Worm (Caenorhabditis elegans) whole organism, young adult: Measurements from ENCODE around the gene dop-4.

Experiments used
- B0019.2 ChIP-seq: fragments of 200-800 bp; sonication (Bioruptor generic); conservative IDR thresholded peaks from 2 replicates; pipeline ENCODE4 v1.3.6; 2022; ENCODE audit warnings: missing genetic modification reagents, missing genetic modification characterization, missing compliant biosample characterization
- B0035.1 ChIP-seq: sonication (generic microtip); optimal IDR thresholded peaks from 2 replicates; lab custom pipeline; 2016; ENCODE audit warnings: missing genetic modification characterization, mild to moderate bottlenecking, missing compliant biosample characterization, missing genotype, missing genetic modification reagents
- B0261.1 ChIP-seq: sonication (generic microtip); optimal IDR thresholded peaks from 2 replicates; lab custom pipeline; 2016; ENCODE audit warnings: mild to moderate bottlenecking, missing genetic modification characterization, moderate library complexity, missing compliant biosample characterization
- B0336.3 ChIP-seq: fragments of 200-800 bp; sonication (Bioruptor generic); IDR thresholded peaks from 2 replicates; pipeline ENCODE4 v1.3.6; 2022; ENCODE audit warnings: missing genetic modification characterization, missing compliant biosample characterization
- F23B12.7 ChIP-seq: sonication (generic microtip); optimal IDR thresholded peaks from 2 replicates; lab custom pipeline; 2017; ENCODE audit warnings: missing genetic modification characterization, mild to moderate bottlenecking, missing compliant biosample characterization, antibody characterized with exemption, moderate library complexity; ENCODE audit not compliant: insufficient read depth
- F49E8.2 ChIP-seq: sonication (generic microtip); optimal IDR thresholded peaks from 3 replicates; lab custom pipeline; 2017; ENCODE audit warnings: missing genetic modification characterization, mild to moderate bottlenecking, missing compliant biosample characterization, antibody characterized with exemption, moderate library complexity; ENCODE audit not compliant: insufficient read depth
- F52B5.7 ChIP-seq: sonication (generic microtip); optimal IDR thresholded peaks from 2 replicates; lab custom pipeline; 2016; ENCODE audit warnings: mild to moderate bottlenecking, missing genetic modification characterization, missing compliant biosample characterization
- K11D2.4 ChIP-seq: fragments of 200-800 bp; sonication (Bioruptor generic); IDR thresholded peaks from 2 replicates; pipeline ENCODE4 v1.3.6; 2022; ENCODE audit warnings: missing genetic modification reagents, missing genetic modification characterization, missing compliant biosample characterization
- K12H6.12 ChIP-seq: fragments of 200-800 bp; sonication (Bioruptor generic); optimal IDR thresholded peaks from 2 replicates; lab custom pipeline; 2018; ENCODE audit warnings: mild to moderate bottlenecking, missing genetic modification characterization, missing compliant biosample characterization
- Y56A3A.18 ChIP-seq: fragments of 200-800 bp; sonication (Bioruptor generic); IDR thresholded peaks from 2 replicates; pipeline ENCODE4 v1.3.6; 2022; ENCODE audit warnings: missing genetic modification reagents, missing genetic modification characterization, missing compliant biosample characterization
- Y79H2A.3 ChIP-seq: fragments of 200-800 bp; sonication (Bioruptor generic); conservative IDR thresholded peaks from 2 replicates; pipeline ENCODE4 v1.3.6; 2022; ENCODE audit warnings: missing genetic modification reagents, missing genetic modification characterization, missing compliant biosample characterization
- ZK185.1 ChIP-seq: sonication (generic microtip); optimal IDR thresholded peaks from 2 replicates; lab custom pipeline; 2016; ENCODE audit warnings: mild to moderate bottlenecking, missing genetic modification characterization, missing compliant biosample characterization; ENCODE audit not compliant: poor library complexity, severe bottlenecking
- attf-5 ChIP-seq: fragments of 200-800 bp; sonication (Bioruptor generic); optimal IDR thresholded peaks from 2 replicates; lab custom pipeline; 2018; ENCODE audit warnings: mild to moderate bottlenecking, missing genetic modification characterization, missing compliant biosample characterization
- bed-2 ChIP-seq: fragments of 200-800 bp; sonication (Bioruptor generic); IDR thresholded peaks from 2 replicates; pipeline ENCODE4 v1.3.6; 2022; ENCODE audit warnings: missing genetic modification reagents, missing genetic modification characterization, missing compliant biosample characterization
- ccch-3 ChIP-seq: fragments of 200-800 bp; sonication (Bioruptor generic); optimal IDR thresholded peaks from 2 replicates; lab custom pipeline; 2018; ENCODE audit warnings: mild to moderate bottlenecking, missing genetic modification characterization, missing compliant biosample characterization
- ceh-27 ChIP-seq: fragments of 200-800 bp; sonication (Bioruptor generic); optimal IDR thresholded peaks from 2 replicates; lab custom pipeline; 2018; ENCODE audit warnings: mild to moderate bottlenecking, missing genetic modification characterization, moderate library complexity, missing compliant biosample characterization
- die-1 ChIP-seq: sonication (generic microtip); optimal IDR thresholded peaks from 2 replicates; lab custom pipeline; 2016; ENCODE audit warnings: missing genotype, mild to moderate bottlenecking, missing genetic modification characterization, missing compliant biosample characterization
- dox-1 ChIP-seq: fragments of 200-800 bp; sonication (Bioruptor generic); IDR thresholded peaks from 2 replicates; pipeline ENCODE4 v1.3.6; 2022; ENCODE audit warnings: missing genetic modification reagents, missing genetic modification characterization, missing compliant biosample characterization
- dpl-1 ChIP-seq: fragments of 150-350 bp; optimal IDR thresholded peaks from 2 replicates; lab custom pipeline; 2014; ENCODE audit warnings: missing biosample characterization, missing genetic modification reagents, missing genetic modification characterization
- egl-18 ChIP-seq: fragments of 200-800 bp; sonication (Bioruptor generic); IDR thresholded peaks from 2 replicates; pipeline ENCODE4 v1.3.6; 2022; ENCODE audit warnings: missing genetic modification reagents, missing genetic modification characterization, missing compliant biosample characterization
- egl-44 ChIP-seq: fragments of 200-800 bp; sonication (Bioruptor generic); IDR thresholded peaks from 2 replicates; pipeline ENCODE4 v1.3.6; 2022; ENCODE audit warnings: missing genetic modification reagents, missing genetic modification characterization, missing compliant biosample characterization
- egrh-3 ChIP-seq: fragments of 200-800 bp; sonication (Bioruptor generic); IDR thresholded peaks from 2 replicates; pipeline ENCODE4 v1.3.6; 2022; ENCODE audit warnings: missing genetic modification reagents, missing genetic modification characterization, missing compliant biosample characterization
- ekl-4 ChIP-seq: fragments of 200-800 bp; sonication (Bioruptor generic); IDR thresholded peaks from 2 replicates; pipeline ENCODE4 v1.3.6; 2022; ENCODE audit warnings: missing genetic modification reagents, missing genetic modification characterization, missing compliant biosample characterization
- gei-17 ChIP-seq: fragments of 200-800 bp; sonication (Bioruptor generic); optimal IDR thresholded peaks from 2 replicates; lab custom pipeline; 2018; ENCODE audit warnings: mild to moderate bottlenecking, missing genetic modification characterization, missing compliant biosample characterization
- hlh-12 ChIP-seq: sonication (generic microtip); optimal IDR thresholded peaks from 2 replicates; lab custom pipeline; 2016; ENCODE audit warnings: missing genetic modification characterization, missing compliant biosample characterization
- hmg-1.2 ChIP-seq: fragments of 200-800 bp; sonication (Bioruptor generic); IDR thresholded peaks from 2 replicates; pipeline ENCODE4 v1.3.6; 2022; ENCODE audit warnings: missing genetic modification reagents, missing genetic modification characterization, missing compliant biosample characterization
- hsf-1 ChIP-seq: fragments of 200-800 bp; sonication (Bioruptor generic); IDR thresholded peaks from 2 replicates; pipeline ENCODE4 v1.3.6; 2022; ENCODE audit warnings: missing genetic modification reagents, missing genetic modification characterization, missing compliant biosample characterization
- lin-35 ChIP-seq, 3 experiments: fragments of 150-350 bp in 2 of 3; sonication (generic microtip) in 1 of 3; optimal IDR thresholded peaks; 2 replicates each; lab custom pipeline; 2014 to 2018; ENCODE audit warnings: missing biosample characterization in 3 of 3, missing genetic modification characterization in 3 of 3, missing genetic modification reagents in 3 of 3
- lin-54 ChIP-seq: fragments of 200-800 bp; sonication (Bioruptor generic); optimal IDR thresholded peaks from 2 replicates; lab custom pipeline; 2018; ENCODE audit warnings: mild to moderate bottlenecking, missing genetic modification characterization, missing compliant biosample characterization
- madf-10 ChIP-seq: sonication (generic microtip); optimal IDR thresholded peaks from 2 replicates; lab custom pipeline; 2016; ENCODE audit warnings: mild to moderate bottlenecking, missing genetic modification characterization, missing compliant biosample characterization
- mcd-1 ChIP-seq: fragments of 200-800 bp; sonication (Bioruptor generic); IDR thresholded peaks from 2 replicates; pipeline ENCODE4 v1.3.6; 2022; ENCODE audit warnings: missing genetic modification reagents, missing genetic modification characterization, missing compliant biosample characterization
- mes-4 ChIP-seq: sonication (generic microtip); optimal IDR thresholded peaks from 2 replicates; lab custom pipeline; 2016; ENCODE audit warnings: missing genotype, missing genetic modification characterization, missing compliant biosample characterization
- nfya-1 ChIP-seq: sonication (generic microtip); optimal IDR thresholded peaks from 2 replicates; lab custom pipeline; 2017; ENCODE audit warnings: antibody characterized with exemption, missing compliant biosample characterization, missing genetic modification characterization, borderline replicate concordance; ENCODE audit not compliant: insufficient read depth
- nhr-80 ChIP-seq: sonication (generic microtip); optimal IDR thresholded peaks from 2 replicates; lab custom pipeline; 2016; ENCODE audit warnings: missing genetic modification characterization, missing compliant biosample characterization
- pbrm-1 ChIP-seq: fragments of 200-800 bp; sonication (Bioruptor generic); IDR thresholded peaks from 2 replicates; pipeline ENCODE4 v1.3.6; 2022; ENCODE audit warnings: missing genetic modification reagents, missing genetic modification characterization, missing compliant biosample characterization
- sdz-38 ChIP-seq: sonication (generic microtip); optimal IDR thresholded peaks from 2 replicates; lab custom pipeline; 2016; ENCODE audit warnings: missing genotype, missing genetic modification characterization, missing compliant biosample characterization
- snpc-1.1 ChIP-seq: sonication (generic microtip); optimal IDR thresholded peaks from 2 replicates; lab custom pipeline; 2017; ENCODE audit warnings: missing genetic modification characterization, mild to moderate bottlenecking, missing compliant biosample characterization, antibody characterized with exemption, moderate library complexity, missing genotype, missing genetic modification reagents; ENCODE audit not compliant: insufficient read depth
- snpc-4 ChIP-seq, 5 experiments: fragments of 150-350 bp in 1 of 5; sonication (generic microtip) in 4 of 5; optimal IDR thresholded peaks; 2 replicates each; lab custom pipeline; 2014 to 2018; ENCODE audit warnings: missing genetic modification characterization in 5 of 5, missing biosample characterization in 3 of 5, antibody characterized with exemption in 2 of 5, mild to moderate bottlenecking in 2 of 5, missing compliant biosample characterization in 2 of 5, missing genotype in 2 of 5, moderate library complexity in 2 of 5, missing genetic modification reagents in 1 of 5
- tbp1 ChIP-seq: fragments of 200-800 bp; sonication (Bioruptor generic); optimal IDR thresholded peaks from 2 replicates; lab custom pipeline; 2018; ENCODE audit warnings: mild to moderate bottlenecking, missing genetic modification characterization, missing compliant biosample characterization
- tlf-1 ChIP-seq: fragments of 200-800 bp; sonication (Bioruptor generic); optimal IDR thresholded peaks from 2 replicates; lab custom pipeline; 2018; ENCODE audit warnings: mild to moderate bottlenecking, missing genetic modification characterization, missing compliant biosample characterization
- unc-62 ChIP-seq: fragments of 150-350 bp; optimal IDR thresholded peaks from 2 replicates; lab custom pipeline; 2014; ENCODE audit warnings: missing biosample characterization, missing genetic modification reagents, missing genetic modification characterization
- zfh-2 ChIP-seq: fragments of 200-800 bp; sonication (Bioruptor generic); conservative IDR thresholded peaks from 2 replicates; pipeline ENCODE4 v1.3.6; 2022; ENCODE audit warnings: missing genetic modification reagents, missing genetic modification characterization, missing compliant biosample characterization

dop-4 gene

ce11 chrX:1322997-1323396 is 27.9 kb downstream of the dop-4 start (continued):
- TF ChIP-seq snpc-1.1 (tag; lab: Kevin White, UChicago) (no peak), ceh-27 (peak; percentile 91), gei-17 (peak; percentile 93), die-1 (tag; lab: Kevin White, UChicago) (no peak), snpc-4 (GFP tag; optimal IDR thresholded peaks at IDR 0.05; lab: Kevin White, UChicago) (no peak), snpc-4 (tag; optimal IDR thresholded peaks at IDR 0.05; lab: Kevin White, UChicago) (peak in 2 of 4 experiments; percentile 8 to 32), lin-35 (GFP tag; optimal IDR thresholded peaks at IDR 0.05; lab: Kevin White, UChicago) (peak in 1 of 3 experiments; percentile 83), K11D2.4 (GFP tag; lab: Robert Waterston, UW) (peak; percentile 85), madf-10 (peak; percentile 22), F49E8.2 (tag; lab: Kevin White, UChicago) (no peak), nhr-80 (tag; lab: Kevin White, UChicago) (peak; percentile 51), tbp1 (peak; percentile 62), unc-62 (GFP tag; lab: Kevin White, UChicago) (no peak), ccch-3 (no peak), bed-2 (GFP tag; lab: Robert Waterston, UW) (no peak), hmg-1.2 (GFP tag; lab: Robert Waterston, UW) (peak; percentile 69), attf-5 (peak; percentile 16), dpl-1 (no peak), B0019.2 (GFP tag; lab: Robert Waterston, UW) (no peak), hsf-1 (GFP tag; lab: Robert Waterston, UW) (no peak), pbrm-1 (GFP tag; lab: Robert Waterston, UW) (no peak), sdz-38 (tag; lab: Kevin White, UChicago) (no peak), tlf-1 (GFP tag; lab: Kevin White, UChicago) (peak; percentile 61), egl-44 (GFP tag; lab: Robert Waterston, UW) (0 out of 2 replicates have a peak, but pooled peaks have one; percentile 10), ZK185.1 (no peak), mcd-1 (peak; percentile 48), dox-1 (peak; percentile 87), Y79H2A.3 (GFP tag; lab: Robert Waterston, UW) (no peak), B0261.1 (tag; lab: Kevin White, UChicago) (peak; percentile 12), zfh-2 (GFP tag; lab: Robert Waterston, UW) (no peak), F23B12.7 (peak; percentile 59), B0336.3 (peak; percentile 60), F52B5.7 (tag; lab: Kevin White, UChicago) (no peak)

- no peak for TF ChIP-seq B0261.1 (tag; lab: Kevin White, UChicago)
- no peak for TF ChIP-seq nfya-1
- no peak for TF ChIP-seq hlh-12 (tag; lab: Kevin White, UChicago)
- TF ChIP-seq B0336.3: no peak
- no peak for TF ChIP-seq egl-18 (GFP tag; lab: Robert Waterston, UW)
- TF ChIP-seq snpc-4 (GFP tag; optimal IDR thresholded peaks at IDR 0.05; lab: Kevin White, UChicago): no peak
- no peak for TF ChIP-seq snpc-4 (tag; optimal IDR thresholded peaks at IDR 0.05; lab: Kevin White, UChicago)
- no peak for TF ChIP-seq Y56A3A.18 (GFP tag; lab: Robert Waterston, UW)
- TF ChIP-seq K11D2.4 (GFP tag; lab: Robert Waterston, UW): no peak
- no peak for TF ChIP-seq ekl-4 (GFP tag; lab: Robert Waterston, UW)
- no peak for TF ChIP-seq lin-54 (GFP tag; lab: Kevin White, UChicago)
- TF ChIP-seq B0035.1 (tag; lab: Kevin White, UChicago): no peak
- TF ChIP-seq mes-4: no peak
- TF ChIP-seq K12H6.12 (tag; lab: Kevin White, UChicago): no peak
- TF ChIP-seq ccch-3: no peak
- TF ChIP-seq egrh-3: no peak
These were observed 32.1 kb downstream of the dop-4 start for ce11 chrX:1327201-1327600.
